Worm (Caenorhabditis elegans) whole organism, mixed stage, embryonic: ENCODE measurements around the gene spon-1.

ENCODE experiments used
- ces-1 ChIP-seq: fragments of 150-350 bp; optimal IDR thresholded peaks from 2 replicates; lab custom pipeline; 2014; ENCODE audit warnings: missing biosample characterization, missing genetic modification reagents, missing genetic modification characterization
- elt-1 ChIP-seq: sonication (generic microtip); optimal IDR thresholded peaks from 2 replicates; lab custom pipeline; 2017; ENCODE audit warnings: missing genetic modification characterization, mild to moderate bottlenecking, missing compliant biosample characterization, antibody characterized with exemption, moderate library complexity, borderline replicate concordance; ENCODE audit not compliant: insufficient read depth
- lin-13 ChIP-seq: fragments of 150-350 bp; optimal IDR thresholded peaks from 2 replicates; lab custom pipeline; 2014; ENCODE audit warnings: missing biosample characterization, missing genetic modification characterization
- mep-1 ChIP-seq: fragments of 150-350 bp; optimal IDR thresholded peaks from 2 replicates; lab custom pipeline; 2017; ENCODE audit warnings: missing biosample characterization, missing genetic modification reagents, missing genetic modification characterization, inconsistent platforms
- nhr-237 ChIP-seq: fragments of 150-350 bp; optimal IDR thresholded peaks from 2 replicates; lab custom pipeline; 2014; ENCODE audit warnings: missing biosample characterization, missing genetic modification characterization
- nhr-28 ChIP-seq: fragments of 150-350 bp; optimal IDR thresholded peaks from 2 replicates; lab custom pipeline; 2014; ENCODE audit warnings: missing biosample characterization, missing genetic modification characterization
- tbx-8 ChIP-seq: fragments of 200-800 bp; sonication (Bioruptor generic); optimal IDR thresholded peaks from 2 replicates; lab custom pipeline; 2018; ENCODE audit warnings: mild to moderate bottlenecking, missing genetic modification characterization, moderate library complexity, missing compliant biosample characterization
- unc-62 ChIP-seq: fragments of 150-350 bp; optimal IDR thresholded peaks from 2 replicates; lab custom pipeline; 2014; ENCODE audit warnings: missing biosample characterization, missing genetic modification reagents, missing genetic modification characterization

ce11 chrII:7148099-7148498 is 31.7 kb downstream of the spon-1 start, which contains the start of gene T07F8.1:
- TF ChIP-seq nhr-28 (tag; lab: Kevin White, UChicago) (no peak), ces-1 (no peak), lin-13 (tag; lab: Kevin White, UChicago) (no peak), elt-1 (tag; lab: Kevin White, UChicago) (no peak), mep-1 (tag; lab: Kevin White, UChicago) (no peak), unc-62 (GFP tag; lab: Kevin White, UChicago) (no peak), nhr-237 (tag; lab: Kevin White, UChicago) (no peak), tbx-8 (GFP tag; lab: Kevin White, UChicago) (no peak)
